Worm (Caenorhabditis elegans) whole organism, mixed stage, embryonic: Measurements from ENCODE around the gene C30B5.17.

Source experiments
- bed-3 ChIP-seq: fragments of 200-800 bp; sonication (Bioruptor generic); optimal IDR thresholded peaks from 3 replicates; lab custom pipeline; 2018; ENCODE audit warnings: mild to moderate bottlenecking, missing genetic modification characterization, moderate library complexity, missing compliant biosample characterization
- blmp-1 ChIP-seq: fragments of 150-350 bp; optimal IDR thresholded peaks from 2 replicates; lab custom pipeline; 2014; ENCODE audit warnings: missing biosample characterization, missing genetic modification characterization
- ceh-39 ChIP-seq: fragments of 150-350 bp; optimal IDR thresholded peaks from 2 replicates; lab custom pipeline; 2014; ENCODE audit warnings: missing biosample characterization, missing genetic modification characterization
- ceh-43 ChIP-seq: fragments of 200-800 bp; sonication (Bioruptor generic); optimal IDR thresholded peaks from 2 replicates; lab custom pipeline; 2018; ENCODE audit warnings: mild to moderate bottlenecking, missing genetic modification characterization, moderate library complexity, missing compliant biosample characterization
- ceh-83 ChIP-seq: fragments of 200-800 bp; sonication (Bioruptor generic); optimal IDR thresholded peaks from 2 replicates; lab custom pipeline; 2018; ENCODE audit warnings: mild to moderate bottlenecking, missing genetic modification characterization, missing compliant biosample characterization
- ces-1 ChIP-seq: fragments of 150-350 bp; optimal IDR thresholded peaks from 2 replicates; lab custom pipeline; 2014; ENCODE audit warnings: missing biosample characterization, missing genetic modification reagents, missing genetic modification characterization
- cnd-1 ChIP-seq: fragments of 200-800 bp; sonication (Bioruptor generic); optimal IDR thresholded peaks from 2 replicates; lab custom pipeline; 2018; ENCODE audit warnings: mild to moderate bottlenecking, missing genetic modification characterization, missing compliant biosample characterization
- drap-1 ChIP-seq: fragments of 200-800 bp; sonication (Bioruptor generic); optimal IDR thresholded peaks from 3 replicates; lab custom pipeline; 2018; ENCODE audit warnings: mild to moderate bottlenecking, missing genetic modification characterization, missing compliant biosample characterization
- elt-1 ChIP-seq: sonication (generic microtip); optimal IDR thresholded peaks from 2 replicates; lab custom pipeline; 2017; ENCODE audit warnings: missing genetic modification characterization, mild to moderate bottlenecking, missing compliant biosample characterization, antibody characterized with exemption, moderate library complexity, borderline replicate concordance; ENCODE audit not compliant: insufficient read depth
- elt-3 ChIP-seq: fragments of 150-350 bp; optimal IDR thresholded peaks from 2 replicates; lab custom pipeline; 2014; ENCODE audit warnings: missing biosample characterization, missing genetic modification characterization
- hlh-1 ChIP-seq: fragments of 150-350 bp; optimal IDR thresholded peaks from 2 replicates; lab custom pipeline; 2014; ENCODE audit warnings: missing biosample characterization, missing genetic modification reagents, missing genetic modification characterization
- lsy-2 ChIP-seq: fragments of 150-350 bp; optimal IDR thresholded peaks from 2 replicates; lab custom pipeline; 2014; ENCODE audit warnings: missing biosample characterization, missing genetic modification characterization
- mab-5 ChIP-seq: fragments of 150-350 bp; optimal IDR thresholded peaks from 2 replicates; lab custom pipeline; 2014; ENCODE audit warnings: missing biosample characterization, missing genetic modification characterization
- mls-2 ChIP-seq: sonication (generic microtip); optimal IDR thresholded peaks from 2 replicates; lab custom pipeline; 2016; ENCODE audit warnings: mild to moderate bottlenecking, missing genetic modification characterization, moderate library complexity, missing compliant biosample characterization
- nhr-12 ChIP-seq: fragments of 150-350 bp; optimal IDR thresholded peaks from 2 replicates; lab custom pipeline; 2014; ENCODE audit warnings: missing biosample characterization, missing genetic modification characterization
- nhr-2 ChIP-seq: fragments of 150-350 bp; optimal IDR thresholded peaks from 2 replicates; lab custom pipeline; 2014; ENCODE audit warnings: missing biosample characterization, missing genetic modification characterization
- nhr-237 ChIP-seq: fragments of 150-350 bp; optimal IDR thresholded peaks from 2 replicates; lab custom pipeline; 2014; ENCODE audit warnings: missing biosample characterization, missing genetic modification characterization
- nhr-28 ChIP-seq: fragments of 150-350 bp; optimal IDR thresholded peaks from 2 replicates; lab custom pipeline; 2014; ENCODE audit warnings: missing biosample characterization, missing genetic modification characterization
- pha-4 ChIP-seq: fragments of 150-350 bp; optimal IDR thresholded peaks from 2 replicates; lab custom pipeline; 2018; ENCODE audit warnings: missing biosample characterization, missing genetic modification reagents, missing genetic modification characterization
- snpc-4 ChIP-seq: fragments of 150-350 bp; optimal IDR thresholded peaks from 2 replicates; lab custom pipeline; 2014; ENCODE audit warnings: missing biosample characterization, missing genetic modification characterization
- sptf-1 ChIP-seq: sonication (generic microtip); optimal IDR thresholded peaks from 2 replicates; lab custom pipeline; 2017; ENCODE audit warnings: mild to moderate bottlenecking, missing genetic modification characterization, moderate library complexity, missing compliant biosample characterization
- unc-120 ChIP-seq: sonication (generic microtip); optimal IDR thresholded peaks from 2 replicates; lab custom pipeline; 2017; ENCODE audit warnings: missing genetic modification characterization, missing compliant biosample characterization; ENCODE audit not compliant: poor library complexity, severe bottlenecking
- unc-39 ChIP-seq: fragments of 150-350 bp; optimal IDR thresholded peaks from 2 replicates; lab custom pipeline; 2014; ENCODE audit warnings: missing biosample characterization, missing genetic modification characterization
- unc-62 ChIP-seq: fragments of 150-350 bp; optimal IDR thresholded peaks from 2 replicates; lab custom pipeline; 2014; ENCODE audit warnings: missing biosample characterization, missing genetic modification reagents, missing genetic modification characterization
- zip-8 ChIP-seq: fragments of 150-350 bp; optimal IDR thresholded peaks from 2 replicates; lab custom pipeline; 2014; ENCODE audit warnings: missing biosample characterization, missing genetic modification characterization
- ztf-11 ChIP-seq: fragments of 150-350 bp; optimal IDR thresholded peaks from 2 replicates; lab custom pipeline; 2014; ENCODE audit warnings: missing biosample characterization, missing genetic modification characterization

C30B5.17 gene

DNA sequence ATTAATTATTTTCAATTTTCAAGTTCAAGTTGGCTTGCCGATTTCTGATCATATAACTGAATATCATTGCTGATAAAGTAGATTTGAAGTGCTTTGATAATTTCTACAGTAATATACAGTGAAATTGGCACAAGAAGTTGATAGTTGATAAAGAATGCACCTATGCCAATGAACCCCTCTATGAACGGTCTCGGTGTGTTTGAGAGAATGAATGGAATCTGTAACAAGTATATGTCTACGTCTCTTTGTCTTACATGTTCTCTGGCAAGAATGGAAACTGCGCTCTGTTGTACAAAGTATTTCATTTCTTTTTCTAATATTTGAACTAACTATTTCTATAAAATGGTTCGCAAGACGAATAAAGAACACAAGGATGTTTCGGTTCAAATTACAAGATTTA is 38.9 kb upstream of the C30B5.17 start, which contains the start of gene T24H7.8:
TSS of gene T24H7.8 (plus strand) at position 301 of the 400 bp plus-strand sequence.
- no peak for TF ChIP-seq elt-1 (tag; lab: Kevin White, UChicago)
- TF ChIP-seq hlh-1 (tag; lab: Kevin White, UChicago) = no peak
- TF ChIP-seq ceh-39 = no peak
- TF ChIP-seq cnd-1 (tag; lab: Kevin White, UChicago) = no peak
- no peak for TF ChIP-seq elt-3
- TF ChIP-seq nhr-2 = no peak
- no peak for TF ChIP-seq lsy-2 (tag; lab: Kevin White, UChicago)
- no peak for TF ChIP-seq pha-4 (tag; lab: Kevin White, UChicago)
- TF ChIP-seq snpc-4 (tag; lab: Kevin White, UChicago) = no peak
- no peak for TF ChIP-seq nhr-237 (tag; lab: Kevin White, UChicago)
- TF ChIP-seq mab-5 (tag; lab: Kevin White, UChicago) = no peak
- no peak for TF ChIP-seq mls-2 (tag; lab: Kevin White, UChicago)
- no peak for TF ChIP-seq zip-8 (tag; lab: Kevin White, UChicago)
- TF ChIP-seq unc-62 (GFP tag; lab: Kevin White, UChicago) = no peak
- TF ChIP-seq unc-39 (tag; lab: Kevin White, UChicago) = no peak
- no peak for TF ChIP-seq nhr-28 (tag; lab: Kevin White, UChicago)
- no peak for TF ChIP-seq ceh-83 (GFP tag; lab: Kevin White, UChicago)
- TF ChIP-seq, all 35 proteins: peak for 0

DNA sequence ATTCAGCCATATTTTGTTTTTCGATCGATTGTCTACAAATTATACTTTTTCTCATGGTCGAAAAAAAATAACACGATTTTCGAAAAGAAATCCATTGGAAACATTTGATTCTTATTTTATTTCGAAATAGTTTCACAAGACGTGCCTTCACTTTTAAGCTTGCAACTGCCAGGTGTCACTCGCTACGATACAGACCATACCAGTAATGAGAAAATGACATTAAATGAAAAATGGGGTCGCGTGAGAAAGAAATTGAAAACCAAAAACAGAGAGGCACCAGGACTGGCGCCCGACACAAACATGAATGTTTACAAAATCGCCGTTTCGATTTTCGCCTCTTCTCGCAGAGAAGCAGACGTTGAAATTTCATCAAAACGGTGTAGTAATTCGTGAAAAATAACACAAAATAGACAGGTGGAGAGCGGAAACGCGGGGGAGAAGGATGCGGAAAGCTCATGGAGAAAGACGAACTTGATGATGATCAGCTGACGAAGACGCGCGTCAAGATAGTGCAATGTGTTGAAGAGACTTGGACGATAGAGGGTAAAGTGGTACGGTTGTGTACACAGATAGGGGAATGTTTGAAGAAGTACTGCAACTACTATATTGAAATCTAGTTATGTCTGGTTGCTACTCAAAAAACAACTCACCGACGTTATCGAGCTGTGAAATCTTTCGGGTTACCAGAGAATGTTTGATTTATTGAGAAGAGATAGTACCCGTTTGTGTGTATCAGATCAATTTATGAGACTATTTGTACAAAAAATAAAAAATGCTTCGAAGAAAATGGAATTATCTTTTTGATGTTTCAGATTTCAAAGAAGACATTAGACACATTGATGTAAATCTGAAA is 33.5 kb upstream of the C30B5.17 start:
- no peak for TF ChIP-seq nhr-12
- TF ChIP-seq hlh-1 (tag; lab: Kevin White, UChicago) = peak; percentile 4
- TF ChIP-seq unc-62 (GFP tag; lab: Kevin White, UChicago) = no peak
- no peak for TF ChIP-seq bed-3 (GFP tag; lab: Kevin White, UChicago)
- TF ChIP-seq ces-1 (GFP tag; lab: Kevin White, UChicago) = no peak
- no peak for TF ChIP-seq mab-5 (tag; lab: Kevin White, UChicago)
- no peak for TF ChIP-seq ceh-43 (GFP tag; lab: Kevin White, UChicago)
- no peak for TF ChIP-seq sptf-1 (tag; lab: Kevin White, UChicago)
- TF ChIP-seq unc-120 (tag; lab: Kevin White, UChicago) = peak; percentile 24

ce11 chrII:6235432-6236092 is 32.8 kb upstream of the C30B5.17 start, which contains the start of gene T24H7.9:
Gene T24H7.9 (minus strand): TSS chrII:6235505.
- TF ChIP-seq unc-62 (GFP tag; lab: Kevin White, UChicago) = no peak
- no peak for TF ChIP-seq unc-39 (tag; lab: Kevin White, UChicago)

ce11 chrII:6230116-6230515 is 27.3 kb upstream of the C30B5.17 start:
- no peak for TF ChIP-seq ceh-39
- TF ChIP-seq elt-3 = no peak
- TF ChIP-seq nhr-28 (tag; lab: Kevin White, UChicago) = no peak
- no peak for TF ChIP-seq mab-5 (tag; lab: Kevin White, UChicago)
- TF ChIP-seq zip-8 (tag; lab: Kevin White, UChicago) = no peak
- TF ChIP-seq nhr-2 = no peak
- no peak for TF ChIP-seq sptf-1 (tag; lab: Kevin White, UChicago)
- TF ChIP-seq blmp-1 (tag; lab: Kevin White, UChicago) = no peak
- TF ChIP-seq ceh-83 (GFP tag; lab: Kevin White, UChicago) = no peak
- no peak for TF ChIP-seq unc-39 (tag; lab: Kevin White, UChicago)

- no peak for TF ChIP-seq unc-62 (GFP tag; lab: Kevin White, UChicago)
- TF ChIP-seq drap-1 (GFP tag; lab: Kevin White, UChicago) = no peak
Measured at ce11 chrII:6226995-6227394, 24.2 kb upstream of the C30B5.17 start, which contains the start of gene srsy-2. Gene srsy-2 (minus strand): TSS chrII:6227095.

- TF ChIP-seq ztf-11 (no peak), sptf-1 (tag; lab: Kevin White, UChicago) (no peak)
Measured at ce11 chrII:6223755-6224154, 20.9 kb upstream of the C30B5.17 start.
